Worm (Caenorhabditis elegans) whole organism, L4 larva: ENCODE data around the gene srh-293.
A peak's percentile ranks its signal among the peaks of the same experiment; 100 is the strongest.
"Not testable (repeated sequence)": the region's sequence is repeated elsewhere in the genome, so short reads cannot be mapped to it uniquely, and the experiment has no call there.

ENCODE experiments used
- D1046.2 ChIP-seq: fragments of 200-800 bp; sonication (Bioruptor generic); IDR thresholded peaks from 2 replicates; pipeline ENCODE4 v1.3.6; 2022; ENCODE audit warnings: missing genetic modification characterization, missing compliant biosample characterization
- F10B5.3 ChIP-seq: sonication (generic microtip); optimal IDR thresholded peaks from 2 replicates; lab custom pipeline; 2016; ENCODE audit warnings: mild to moderate bottlenecking, missing genetic modification characterization, missing compliant biosample characterization
- F37D6.2 ChIP-seq: sonication (generic microtip); optimal IDR thresholded peaks from 2 replicates; lab custom pipeline; 2016; ENCODE audit warnings: mild to moderate bottlenecking, missing genetic modification characterization, missing compliant biosample characterization
- ZK337.2 ChIP-seq: fragments of 200-800 bp; sonication (Bioruptor generic); IDR thresholded peaks from 2 replicates; pipeline ENCODE4 v1.3.6; 2022; ENCODE audit warnings: missing genetic modification reagents, missing genetic modification characterization, missing compliant biosample characterization
- aha-1 ChIP-seq: fragments of 150-350 bp; peaks from one replicate; lab custom pipeline; 2014; ENCODE audit warnings: missing biosample characterization, missing genetic modification characterization
- ceh-32 ChIP-seq: sonication (generic microtip); optimal IDR thresholded peaks from 2 replicates; lab custom pipeline; 2016; ENCODE audit warnings: mild to moderate bottlenecking, missing genetic modification characterization, missing compliant biosample characterization; ENCODE audit not compliant: poor library complexity
- ces-1 ChIP-seq: fragments of 150-350 bp; sonication (generic microtip); optimal IDR thresholded peaks from 4 replicates; lab custom pipeline; 2014; ENCODE audit warnings: missing biosample characterization, missing genetic modification reagents, missing genetic modification characterization
- daf-12 ChIP-seq: fragments of 150-350 bp; optimal IDR thresholded peaks from 2 replicates; lab custom pipeline; 2014; ENCODE audit warnings: missing biosample characterization, missing genetic modification reagents, missing genetic modification characterization
- daf-16 ChIP-seq, 3 experiments: sonication (generic microtip); optimal IDR thresholded peaks; 2 replicates each; lab custom pipeline; 2016 to 2017; ENCODE audit warnings: missing genetic modification characterization in 3 of 3, missing genetic modification reagents in 3 of 3, mild to moderate bottlenecking in 2 of 3, missing compliant biosample characterization in 2 of 3, missing biosample characterization in 1 of 3, moderate library complexity in 1 of 3
- dpl-1 ChIP-seq: fragments of 150-350 bp; optimal IDR thresholded peaks from 2 replicates; lab custom pipeline; 2014; ENCODE audit warnings: missing biosample characterization, missing genetic modification reagents, missing genetic modification characterization
- gei-8 ChIP-seq: fragments of 200-800 bp; sonication (Bioruptor generic); optimal IDR thresholded peaks from 2 replicates; lab custom pipeline; 2018; ENCODE audit warnings: mild to moderate bottlenecking, missing genetic modification characterization, missing compliant biosample characterization
- hif-1 ChIP-seq, 2 experiments: sonication (generic microtip); optimal IDR thresholded peaks; 2 replicates each; lab custom pipeline; 2016 to 2017; ENCODE audit warnings: missing compliant biosample characterization in 2 of 2, missing genetic modification characterization in 2 of 2, missing genetic modification reagents in 2 of 2, missing genotype in 2 of 2, mild to moderate bottlenecking in 1 of 2
- hlh-11 ChIP-seq: fragments of 200-800 bp; sonication (Bioruptor generic); optimal IDR thresholded peaks from 2 replicates; lab custom pipeline; 2018; ENCODE audit warnings: mild to moderate bottlenecking, missing genetic modification characterization, missing compliant biosample characterization
- lim-7 ChIP-seq: fragments of 200-800 bp; sonication (Bioruptor generic); IDR thresholded peaks from 2 replicates; pipeline ENCODE4 v1.3.6; 2022; ENCODE audit warnings: missing genetic modification characterization, missing compliant biosample characterization
- lin-29 ChIP-seq: fragments of 200-800 bp; sonication (Bioruptor generic); IDR thresholded peaks from 2 replicates; pipeline ENCODE4 v1.3.6; 2022; ENCODE audit warnings: missing genetic modification reagents, missing genetic modification characterization, missing compliant biosample characterization
- lin-38 ChIP-seq: fragments of 200-800 bp; sonication (Bioruptor generic); IDR thresholded peaks from 2 replicates; pipeline ENCODE4 v1.3.6; 2022; ENCODE audit warnings: missing genetic modification reagents, missing genetic modification characterization, missing compliant biosample characterization
- lin-39 ChIP-seq: fragments of 150-350 bp; optimal IDR thresholded peaks from 2 replicates; lab custom pipeline; 2014; ENCODE audit warnings: missing biosample characterization, missing genetic modification reagents, missing genetic modification characterization
- mdl-1 ChIP-seq, 2 experiments: fragments of 150-350 bp in 1 of 2; sonication (generic microtip) in 1 of 2; optimal IDR thresholded peaks; 2 replicates each; lab custom pipeline; 2014 to 2017; ENCODE audit warnings: missing biosample characterization in 2 of 2, missing genetic modification characterization in 2 of 2
- mep-1 ChIP-seq: fragments of 150-350 bp; sonication (generic microtip); optimal IDR thresholded peaks from 3 replicates; lab custom pipeline; 2014; ENCODE audit warnings: missing biosample characterization, missing genetic modification characterization
- nhr-28 ChIP-seq: fragments of 150-350 bp; optimal IDR thresholded peaks from 2 replicates; lab custom pipeline; 2014; ENCODE audit warnings: missing biosample characterization, missing genetic modification characterization
- nhr-48 ChIP-seq: sonication (generic microtip); optimal IDR thresholded peaks from 2 replicates; lab custom pipeline; 2016; ENCODE audit warnings: mild to moderate bottlenecking, missing genetic modification characterization, missing compliant biosample characterization
- pqm-1 ChIP-seq: sonication (generic microtip); optimal IDR thresholded peaks from 2 replicates; lab custom pipeline; 2017; ENCODE audit warnings: missing biosample characterization, missing genetic modification characterization
- snpc-1.2 ChIP-seq: fragments of 200-800 bp; sonication (Bioruptor generic); IDR thresholded peaks from 2 replicates; pipeline ENCODE4 v1.3.6; 2022; ENCODE audit warnings: missing genetic modification reagents, missing genetic modification characterization, missing compliant biosample characterization
- snpc-4 ChIP-seq: fragments of 150-350 bp; optimal IDR thresholded peaks from 2 replicates; lab custom pipeline; 2014; ENCODE audit warnings: missing biosample characterization, missing genetic modification characterization
- spr-3 ChIP-seq: fragments of 200-800 bp; sonication (Bioruptor generic); optimal IDR thresholded peaks from 2 replicates; lab custom pipeline; 2018; ENCODE audit warnings: mild to moderate bottlenecking, missing genetic modification characterization, missing compliant biosample characterization
- tra-1 ChIP-seq: fragments of 200-800 bp; sonication (Bioruptor generic); IDR thresholded peaks from 2 replicates; pipeline ENCODE4 v1.3.6; 2022; ENCODE audit warnings: missing genetic modification reagents, missing genetic modification characterization, missing compliant biosample characterization
- unc-39 ChIP-seq: sonication (generic microtip); optimal IDR thresholded peaks from 2 replicates; lab custom pipeline; 2017; ENCODE audit warnings: missing biosample characterization, missing genetic modification characterization
- unc-62 ChIP-seq, 3 experiments: fragments of 150-350 bp in 1 of 3; sonication (generic microtip); optimal IDR thresholded peaks in 2 of 3; peaks in 1 of 3; 1 replicate in 1 of 3; 2 replicates in 2 of 3; lab custom pipeline; 2014 to 2017; ENCODE audit warnings: missing biosample characterization in 3 of 3, missing genetic modification characterization in 3 of 3, missing genetic modification reagents in 3 of 3, missing genotype in 1 of 3

Gene srh-293

DNA sequence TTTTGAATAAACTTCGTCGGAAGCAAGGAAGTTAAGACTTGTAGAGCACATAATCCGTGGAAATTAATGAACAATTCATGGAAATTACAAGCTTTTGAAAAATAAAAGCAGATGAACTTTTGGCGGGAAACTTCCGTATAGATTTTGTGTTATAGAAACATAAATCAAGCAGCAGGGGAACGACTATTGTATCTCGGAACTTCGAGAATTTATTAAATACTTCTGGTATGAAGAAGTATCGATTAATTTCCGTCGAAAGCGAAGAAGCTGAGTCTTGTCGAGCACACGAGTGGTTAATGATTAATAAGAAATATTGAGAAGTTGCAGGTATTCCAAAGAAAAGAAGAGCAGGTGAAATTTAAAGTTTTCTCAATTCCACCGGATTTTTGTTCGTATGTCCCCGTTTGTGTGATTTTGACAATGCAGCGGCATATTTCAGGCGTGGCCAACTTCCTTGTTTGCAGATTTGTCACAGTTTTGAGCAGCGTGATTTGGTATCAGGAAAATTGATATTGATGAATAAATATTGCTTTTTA is 15.6 kb upstream of the srh-293 start, which contains the start of gene srh-147:
Gene srh-147 (minus strand): TSS at position 51 of the 536 bp plus-strand sequence.
- TF ChIP-seq unc-62 (GFP tag; optimal IDR thresholded peaks at IDR 0.05 in 1 of 2; lab: Kevin White, UChicago) = peak in 1 of 2 experiments; percentile 48
- not testable (repeated sequence) for TF ChIP-seq unc-62 (tag; optimal IDR thresholded peaks at IDR 0.05; lab: Kevin White, UChicago)

DNA sequence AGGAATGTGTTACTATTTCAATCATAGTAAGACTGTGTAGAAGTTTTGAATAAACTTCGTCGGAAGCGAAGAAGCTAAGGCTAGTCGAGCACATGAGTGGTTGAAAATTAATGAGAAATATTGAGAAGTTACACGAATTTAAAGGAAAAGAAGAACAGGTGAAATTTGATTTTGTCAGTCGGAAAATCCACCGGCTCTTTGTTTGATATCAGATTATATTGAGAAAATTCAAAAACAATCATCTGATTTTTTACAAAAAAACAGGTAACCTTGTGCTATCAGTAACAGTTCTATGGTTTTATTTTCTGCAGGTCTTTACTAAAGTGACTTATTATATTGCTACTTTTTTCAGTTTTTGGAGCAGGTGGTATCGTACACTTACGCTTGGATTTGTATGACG is 7.6 kb upstream of the srh-293 start, which contains the start of gene srh-148:
Gene srh-148 (minus strand): TSS at position 101 of the 400 bp plus-strand sequence.
- TF ChIP-seq nhr-28 (tag; lab: Kevin White, UChicago) (no peak), snpc-1.2 (GFP tag; lab: Robert Waterston, UW) (no peak), gei-8 (GFP tag; lab: Kevin White, UChicago) (no peak), F37D6.2 (tag; lab: Kevin White, UChicago) (no peak), ces-1 (GFP tag; lab: Kevin White, UChicago) (no peak)
- TF ChIP-seq, all 104 proteins: peak for 0

DNA sequence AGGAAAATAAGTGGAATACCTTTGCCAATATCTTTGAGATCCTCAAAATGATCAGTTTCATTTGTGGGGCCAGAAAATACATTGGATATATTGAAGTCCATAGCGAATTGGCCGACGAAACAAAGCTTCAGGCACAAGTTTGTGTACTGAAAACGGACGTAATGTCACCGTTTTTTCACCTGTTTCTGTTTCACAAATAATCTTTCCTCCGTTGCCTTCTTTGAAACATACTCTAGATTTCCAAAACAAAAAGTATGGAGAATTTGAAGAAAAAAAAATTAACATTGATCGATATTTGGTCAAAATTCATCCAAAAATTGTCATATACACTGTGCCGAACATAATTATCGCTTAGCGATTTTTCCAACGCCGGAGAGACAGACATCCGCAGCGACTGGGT is 3.3 kb upstream of the srh-293 start, which contains the start of gene srz-12:
Gene srz-12 (minus strand): TSS at position 101 of the 400 bp plus-strand sequence.
- TF ChIP-seq unc-62 (GFP tag; optimal IDR thresholded peaks at IDR 0.05 in 1 of 2; lab: Kevin White, UChicago) (no peak), unc-62 (tag; optimal IDR thresholded peaks at IDR 0.05; lab: Kevin White, UChicago) (no peak), dpl-1 (GFP tag; lab: Kevin White, UChicago) (no peak), ZK337.2 (no peak), snpc-4 (tag; lab: Kevin White, UChicago) (no peak), F10B5.3 (no peak), ceh-32 (no peak)

DNA sequence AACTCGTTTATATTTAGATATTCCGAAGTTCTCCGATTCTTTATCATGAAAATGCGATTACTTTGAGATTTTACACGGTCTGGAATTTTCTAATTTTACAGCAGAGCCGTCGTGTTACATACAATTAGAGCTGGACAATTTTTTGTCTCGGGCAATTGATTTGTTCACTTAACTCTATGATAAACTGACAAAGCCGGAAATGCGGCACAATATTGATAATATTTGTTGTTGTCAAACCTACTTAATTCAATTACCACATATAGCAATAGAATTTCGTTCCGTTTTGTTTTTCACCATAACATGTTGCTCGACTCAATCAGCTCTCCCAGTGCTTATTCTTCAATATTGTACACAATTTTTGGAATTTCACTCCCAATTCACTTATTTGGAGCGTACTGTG is 2.9 kb upstream of the srh-293 start, which contains the start of gene srh-299:
Gene srh-299 (plus strand): TSS at position 301 of the 400 bp plus-strand sequence.
- TF ChIP-seq nhr-48 (tag; lab: Kevin White, UChicago) = no peak
- no peak for TF ChIP-seq ceh-32
- no peak for TF ChIP-seq lim-7 (GFP tag; lab: Robert Waterston, UW)
- no peak for TF ChIP-seq daf-12 (tag; lab: Kevin White, UChicago)
- peak; percentile 46 for TF ChIP-seq aha-1 (tag; lab: Kevin White, UChicago)

DNA sequence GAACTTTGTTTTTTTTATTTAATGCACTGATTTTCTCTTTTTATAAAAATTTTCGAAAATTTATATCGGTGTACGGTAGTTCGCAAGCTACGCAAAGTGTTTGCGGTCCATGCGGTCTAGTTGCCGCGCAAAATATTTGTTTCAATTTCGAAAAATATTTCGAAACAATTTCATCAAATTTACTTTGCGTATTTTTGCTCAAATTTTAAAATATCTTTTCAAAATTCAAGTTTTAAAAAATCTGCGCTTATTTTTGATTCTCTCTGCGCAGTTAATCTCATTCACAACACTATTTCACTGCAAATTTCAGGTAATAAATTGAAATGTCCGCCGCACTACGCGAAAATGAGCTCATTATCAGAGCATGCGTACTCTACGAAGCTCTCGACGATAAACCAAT is 1.4 kb downstream of the srh-293 start, which contains the start of gene fbxa-197:
Gene fbxa-197 (plus strand): TSS at position 301 of the 400 bp plus-strand sequence.
- TF ChIP-seq spr-3 (no peak), ZK337.2 (no peak), daf-16 (GFP tag; optimal IDR thresholded peaks at IDR 0.05; lab: Kevin White, UChicago) (no peak), daf-16 (tag; optimal IDR thresholded peaks at IDR 0.05; lab: Kevin White, UChicago) (no peak), mdl-1 (tag; optimal IDR thresholded peaks at IDR 0.05; lab: Kevin White, UChicago) (no peak), lin-39 (no peak), hlh-11 (no peak), F37D6.2 (tag; lab: Kevin White, UChicago) (no peak), pqm-1 (no peak), D1046.2 (GFP tag; lab: Robert Waterston, UW) (no peak), mep-1 (no peak), unc-39 (tag; lab: Kevin White, UChicago) (no peak), lin-29 (GFP tag; lab: Robert Waterston, UW) (no peak), tra-1 (GFP tag; lab: Robert Waterston, UW) (no peak), hif-1 (tag; optimal IDR thresholded peaks at IDR 0.05; lab: Kevin White, UChicago) (no peak), daf-12 (tag; lab: Kevin White, UChicago) (no peak), lin-38 (GFP tag; lab: Robert Waterston, UW) (no peak)

DNA sequence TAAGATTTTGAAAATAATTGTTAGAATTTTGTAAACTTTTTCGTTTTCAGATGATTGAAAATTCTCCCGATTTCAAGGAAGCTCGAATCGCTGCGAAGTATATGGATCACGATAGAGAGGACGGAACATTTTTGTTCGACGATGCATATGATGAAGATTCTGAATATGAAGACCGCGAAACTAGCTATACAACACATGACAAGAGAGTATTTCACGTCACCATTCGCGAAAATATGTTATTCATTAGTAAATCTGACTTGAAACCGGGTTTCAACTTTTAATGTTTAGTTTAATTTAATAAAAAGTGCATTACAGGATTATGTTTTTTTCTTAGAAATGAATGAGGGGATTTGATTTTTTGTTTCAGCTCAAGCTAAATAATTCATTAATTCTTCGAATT is 4.4 kb downstream of the srh-293 start, which contains the start of gene str-57:
Gene str-57 (plus strand): TSS at position 301 of the 400 bp plus-strand sequence.
- TF ChIP-seq aha-1 (tag; lab: Kevin White, UChicago) (peak; percentile 18), daf-16 (GFP tag; optimal IDR thresholded peaks at IDR 0.05; lab: Kevin White, UChicago) (no peak), daf-16 (tag; optimal IDR thresholded peaks at IDR 0.05; lab: Kevin White, UChicago) (no peak)
